Fruit fly (Drosophila melanogaster) S2 (cell line): ENCODE results near the gene CG17010.

ENCODE experiments used
- CG8478 ChIP-seq: fragments of >200 bp; optimal IDR thresholded peaks from 2 replicates; lab custom pipeline; 2018
- CTCF ChIP-seq, 2 experiments: fragments of >200 bp; optimal IDR thresholded peaks; 2 replicates each; lab custom pipeline; 2018

DNA sequence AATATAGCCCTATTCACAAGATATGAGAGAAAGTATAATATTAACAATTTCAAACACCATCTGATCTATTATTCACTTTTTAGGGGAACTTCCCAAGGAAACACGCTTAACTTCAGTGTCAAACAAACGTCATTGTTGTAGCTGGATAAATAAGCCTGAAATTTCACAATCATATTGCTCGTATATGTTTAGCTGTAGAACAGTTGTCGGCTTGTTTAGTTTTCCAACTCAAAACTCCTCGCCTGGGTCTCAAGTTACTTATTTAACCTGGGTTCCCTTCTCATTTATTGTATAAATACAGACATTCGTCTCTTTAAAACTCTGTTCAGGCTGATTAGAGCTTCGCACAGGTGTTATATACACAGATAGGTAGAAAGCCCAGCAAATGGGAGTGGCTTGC lies 16.2 kb downstream of the CG17010 start:
- no peak for TF ChIP-seq CG8478 (lab: Kevin White, UChicago)
- no peak for TF ChIP-seq CTCF (optimal IDR thresholded peaks at IDR 0.05; lab: Kevin White, UChicago)
